Worm (Caenorhabditis elegans) whole organism, L2 larva: ENCODE data around the gene parn-2.

ENCODE experiments used
- R02D3.7 ChIP-seq: fragments of 150-350 bp; optimal IDR thresholded peaks from 2 replicates; lab custom pipeline; 2014; ENCODE audit warnings: missing biosample characterization, missing genetic modification characterization
- dmd-4 ChIP-seq: sonication (generic microtip); optimal IDR thresholded peaks from 2 replicates; lab custom pipeline; 2017; ENCODE audit warnings: missing biosample characterization, missing genetic modification characterization
- egl-27 ChIP-seq: sonication (generic microtip); optimal IDR thresholded peaks from 3 replicates; lab custom pipeline; 2017; ENCODE audit warnings: missing biosample characterization, missing genetic modification reagents, missing genetic modification characterization
- elt-3 ChIP-seq: sonication (generic microtip); optimal IDR thresholded peaks from 2 replicates; lab custom pipeline; 2017; ENCODE audit warnings: missing biosample characterization, missing genetic modification characterization
- lin-13 ChIP-seq: fragments of 150-350 bp; optimal IDR thresholded peaks from 2 replicates; lab custom pipeline; 2014; ENCODE audit warnings: missing biosample characterization, missing genetic modification reagents, missing genetic modification characterization
- lsy-2 ChIP-seq, 2 experiments: fragments of 150-350 bp in 1 of 2; sonication (generic microtip) in 1 of 2; optimal IDR thresholded peaks; 2 replicates each; lab custom pipeline; 2014 to 2017; ENCODE audit warnings: missing biosample characterization in 2 of 2, missing genetic modification characterization in 2 of 2
- nhr-11 ChIP-seq: fragments of 150-350 bp; optimal IDR thresholded peaks from 2 replicates; lab custom pipeline; 2014; ENCODE audit warnings: missing biosample characterization, missing genetic modification characterization
- nhr-237 ChIP-seq: fragments of 150-350 bp; optimal IDR thresholded peaks from 2 replicates; lab custom pipeline; 2014; ENCODE audit warnings: missing biosample characterization, missing genetic modification characterization
- nhr-25 ChIP-seq: fragments of 150-350 bp; sonication (generic microtip); optimal IDR thresholded peaks from 3 replicates; lab custom pipeline; 2014; ENCODE audit warnings: missing biosample characterization, missing genetic modification characterization
- nhr-77 ChIP-seq: fragments of 150-350 bp; optimal IDR thresholded peaks from 2 replicates; lab custom pipeline; 2014; ENCODE audit warnings: missing biosample characterization, missing genetic modification characterization
- skn-1 ChIP-seq: sonication (generic microtip); optimal IDR thresholded peaks from 2 replicates; lab custom pipeline; 2017; ENCODE audit warnings: missing biosample characterization, missing genetic modification characterization
- snpc-4 ChIP-seq: fragments of 150-350 bp; optimal IDR thresholded peaks from 2 replicates; lab custom pipeline; 2014; ENCODE audit warnings: missing biosample characterization, missing genetic modification characterization
- unc-62 ChIP-seq: fragments of 150-350 bp; optimal IDR thresholded peaks from 2 replicates; lab custom pipeline; 2014; ENCODE audit warnings: missing biosample characterization, missing genetic modification reagents, missing genetic modification characterization
- zag-1 ChIP-seq: fragments of 150-350 bp; optimal IDR thresholded peaks from 2 replicates; lab custom pipeline; 2014; ENCODE audit warnings: missing biosample characterization, missing genetic modification characterization

- TF ChIP-seq snpc-4 (tag; lab: Kevin White, UChicago) (no peak), R02D3.7 (tag; lab: Kevin White, UChicago) (no peak), unc-62 (no peak), nhr-237 (tag; lab: Kevin White, UChicago) (no peak), nhr-11 (no peak), lsy-2 (tag; optimal IDR thresholded peaks at IDR 0.05; lab: Kevin White, UChicago) (no peak), skn-1 (no peak), nhr-77 (tag; lab: Kevin White, UChicago) (no peak), lin-13 (GFP tag; lab: Kevin White, UChicago) (no peak), egl-27 (tag; lab: Kevin White, UChicago) (no peak), elt-3 (tag; lab: Kevin White, UChicago) (no peak), zag-1 (tag; lab: Kevin White, UChicago) (no peak), nhr-25 (tag; lab: Kevin White, UChicago) (no peak), dmd-4 (tag; lab: Kevin White, UChicago) (no peak)
Measured at ce11 chrII:12255545-12256233, 739 bp downstream of the parn-2 start.
